Worm (Caenorhabditis elegans): ENCODE measurements around the gene K08D12.3.

Gene K08D12.3

ce11 chrIV:1709695-1710315 lies at the start of gene K08D12.3, which contains the start of gene pbs-1:
TSS of gene K08D12.3 (plus strand) at chrIV:1710265.
TSS of gene pbs-1 (minus strand) at chrIV:1709745.
- no peak for TF ChIP-seq ztf-11 (tag; optimal IDR thresholded peaks at IDR 0.05)
- TF ChIP-seq nhr-77 (tag; optimal IDR thresholded peaks at IDR 0.05), result peak; percentile 38
- no peak for TF ChIP-seq mdl-1 (tag; optimal IDR thresholded peaks at IDR 0.05)
- TF ChIP-seq egl-5 (tag; optimal IDR thresholded peaks at IDR 0.05), result peak; percentile 77
- TF ChIP-seq ZK546.5 (tag; optimal IDR thresholded peaks at IDR 0.05), result peak; percentile 82
- TF ChIP-seq pqm-1 (tag; optimal IDR thresholded peaks at IDR 0.05), result no peak
- no peak for TF ChIP-seq unc-39 (tag; optimal IDR thresholded peaks at IDR 0.05)
- TF ChIP-seq lin-15B (tag; optimal IDR thresholded peaks at IDR 0.05), result peak; percentile 89
- TF ChIP-seq sea-2 (GFP tag; optimal IDR thresholded peaks at IDR 0.05), result no peak
- peak; percentile 32 for TF ChIP-seq ceh-82 (tag; optimal IDR thresholded peaks at IDR 0.05)
- peak; percentile 78 for TF ChIP-seq nhr-43 (tag; optimal IDR thresholded peaks at IDR 0.05; ENCODE audit: poor library complexity, severe bottlenecking)
- no peak for TF ChIP-seq elt-3 (tag; optimal IDR thresholded peaks at IDR 0.05)
- TF ChIP-seq snpc-4 (tag; optimal IDR thresholded peaks at IDR 0.05), result peak; percentile 61
- TF ChIP-seq nhr-11 (tag; optimal IDR thresholded peaks at IDR 0.05), result no peak
- TF ChIP-seq nfya-1 (tag; optimal IDR thresholded peaks at IDR 0.05; ENCODE audit: insufficient read depth), result peak; percentile 91
- TF ChIP-seq egl-27 (tag; optimal IDR thresholded peaks at IDR 0.05), result no peak
- TF ChIP-seq nhr-76 (tag; optimal IDR thresholded peaks at IDR 0.05), result no peak
- TF ChIP-seq fos-1 (tag; optimal IDR thresholded peaks at IDR 0.05), result no peak
- TF ChIP-seq nhr-25 (tag; optimal IDR thresholded peaks at IDR 0.05), result peak; percentile 87
- peak; percentile 61 for TF ChIP-seq elt-2 (tag; optimal IDR thresholded peaks at IDR 0.05)
- peak; percentile 44 for TF ChIP-seq R02D3.7 (tag; optimal IDR thresholded peaks at IDR 0.05)
- TF ChIP-seq nhr-12 (tag; optimal IDR thresholded peaks at IDR 0.05), result no peak
- TF ChIP-seq lin-39 (tag; optimal IDR thresholded peaks at IDR 0.05), result peak; percentile 84
- TF ChIP-seq nhr-28 (tag; optimal IDR thresholded peaks at IDR 0.05), result no peak
- peak; percentile 67 for TF ChIP-seq ceh-28 (tag; optimal IDR thresholded peaks at IDR 0.05)
- no peak for TF ChIP-seq ceh-16 (tag; optimal IDR thresholded peaks at IDR 0.05)
- no peak for TF ChIP-seq aly-2 (tag; optimal IDR thresholded peaks at IDR 0.05)
- no peak for TF ChIP-seq nhr-237 (tag; optimal IDR thresholded peaks at IDR 0.05)
- peak; percentile 87 for TF ChIP-seq pha-4 (tag; optimal IDR thresholded peaks at IDR 0.05)
- TF ChIP-seq ama-1 (optimal IDR thresholded peaks at IDR 0.05), result peak; percentile 71
- peak; percentile 93 for TF ChIP-seq skn-1 (tag; optimal IDR thresholded peaks at IDR 0.05)
- TF ChIP-seq mml-1 (tag; optimal IDR thresholded peaks at IDR 0.05), result no peak
- TF ChIP-seq jun-1 (tag; optimal IDR thresholded peaks at IDR 0.05), result peak; percentile 60
- TF ChIP-seq daf-12 (tag; optimal IDR thresholded peaks at IDR 0.05), result no peak
- TF ChIP-seq tbx-2 (tag; optimal IDR thresholded peaks at IDR 0.05), result peak; percentile 26
- TF ChIP-seq eor-1 (tag; optimal IDR thresholded peaks at IDR 0.05), result no peak
- TF ChIP-seq lsy-12 (tag; optimal IDR thresholded peaks at IDR 0.05), result peak; percentile 41
- TF ChIP-seq nhr-23 (tag; optimal IDR thresholded peaks at IDR 0.05), result peak; percentile 91
- TF ChIP-seq hmg-11 (tag; optimal IDR thresholded peaks at IDR 0.05), result peak; percentile 73

ce11 chrIV:1660735-1661134 lies 49.3 kb upstream of the K08D12.3 start:
- no peak for TF ChIP-seq ZK546.5 (tag; optimal IDR thresholded peaks at IDR 0.05)
- no peak for TF ChIP-seq daf-12 (tag; optimal IDR thresholded peaks at IDR 0.05)
- TF ChIP-seq nhr-67 (tag; optimal IDR thresholded peaks at IDR 0.05), result no peak
- TF ChIP-seq elt-1 (tag; optimal IDR thresholded peaks at IDR 0.05), result no peak
- no peak for TF ChIP-seq ceh-9 (tag; optimal IDR thresholded peaks at IDR 0.05)
- no peak for TF ChIP-seq ceh-16 (tag; optimal IDR thresholded peaks at IDR 0.05)
- no peak for TF ChIP-seq elt-2 (tag; optimal IDR thresholded peaks at IDR 0.05)
- no peak for TF ChIP-seq tbx-2 (tag; optimal IDR thresholded peaks at IDR 0.05)
- no peak for TF ChIP-seq nhr-28 (tag; optimal IDR thresholded peaks at IDR 0.05)
- TF ChIP-seq mdl-1 (tag; optimal IDR thresholded peaks at IDR 0.05), result no peak
- TF ChIP-seq lin-15B (tag; optimal IDR thresholded peaks at IDR 0.05), result no peak
- no peak for TF ChIP-seq fos-1 (tag; optimal IDR thresholded peaks at IDR 0.05)
- no peak for TF ChIP-seq fkh-2 (tag; optimal IDR thresholded peaks at IDR 0.05)
- TF ChIP-seq nhr-76 (tag; optimal IDR thresholded peaks at IDR 0.05), result no peak
- TF ChIP-seq nhr-23 (tag; optimal IDR thresholded peaks at IDR 0.05), result no peak
- TF ChIP-seq fkh-10 (GFP tag; optimal IDR thresholded peaks at IDR 0.05), result no peak
- TF ChIP-seq ztf-4 (tag; optimal IDR thresholded peaks at IDR 0.05), result no peak
- TF ChIP-seq egl-27 (tag; optimal IDR thresholded peaks at IDR 0.05), result no peak
- TF ChIP-seq ama-1 (optimal IDR thresholded peaks at IDR 0.05), result no peak
- no peak for TF ChIP-seq nhr-43 (tag; optimal IDR thresholded peaks at IDR 0.05; ENCODE audit: poor library complexity, severe bottlenecking)
